Worm (Caenorhabditis elegans): ENCODE results near the gene scl-8.

Gene scl-8

DNA sequence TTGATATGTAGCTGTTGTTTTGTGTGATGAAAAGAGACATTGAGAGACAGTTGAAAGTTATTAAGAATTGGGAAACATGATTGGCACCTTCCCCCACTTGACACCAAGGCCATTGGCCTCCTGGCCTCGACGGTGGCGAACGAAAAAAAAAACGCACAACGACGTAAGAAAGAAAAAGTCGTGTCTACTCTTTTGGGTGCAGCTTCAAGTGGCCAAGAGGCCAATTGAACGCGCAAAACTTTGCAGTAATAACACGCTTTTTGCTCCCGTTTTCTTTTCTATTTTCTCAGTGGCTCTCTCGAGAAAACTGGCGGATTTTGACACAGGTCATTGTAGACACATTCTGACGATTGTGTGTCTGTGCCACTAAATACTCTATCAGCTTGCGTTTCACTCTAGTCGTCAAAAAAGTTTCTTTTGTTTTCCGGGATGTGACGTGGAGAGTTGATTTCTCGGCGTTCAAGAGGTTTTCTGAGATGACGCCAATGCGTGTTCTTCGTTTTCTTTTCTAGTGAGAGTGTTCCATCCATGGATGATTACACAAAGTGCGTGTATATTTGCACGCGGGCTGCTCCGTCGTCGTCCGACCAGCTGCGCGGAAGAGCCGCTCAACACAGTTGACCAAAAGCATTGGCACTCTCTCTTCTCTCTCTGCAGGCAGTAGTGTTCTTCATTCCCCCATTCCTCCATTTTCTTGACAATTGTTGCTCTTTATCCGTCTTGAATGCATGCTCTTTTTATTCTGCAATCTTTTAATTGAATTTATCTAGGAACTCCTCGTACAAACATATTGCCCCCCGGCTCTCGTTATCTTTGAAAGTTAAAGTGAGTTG, 40.9 kb upstream of the scl-8 start:
- peak; percentile 15 for TF ChIP-seq pha-4 (tag; optimal IDR thresholded peaks at IDR 0.05)
- TF ChIP-seq nhr-25 (tag; optimal IDR thresholded peaks at IDR 0.05): peak; percentile 54
- TF ChIP-seq ztf-4 (tag; optimal IDR thresholded peaks at IDR 0.05): no peak
- no peak for TF ChIP-seq skn-1 (tag; optimal IDR thresholded peaks at IDR 0.05)
- TF ChIP-seq elt-2 (tag; optimal IDR thresholded peaks at IDR 0.05): no peak
- TF ChIP-seq sea-2 (GFP tag; optimal IDR thresholded peaks at IDR 0.05): no peak
- peak; percentile 18 for TF ChIP-seq nfya-1 (tag; optimal IDR thresholded peaks at IDR 0.05; ENCODE audit: insufficient read depth)
- no peak for TF ChIP-seq mdl-1 (tag; optimal IDR thresholded peaks at IDR 0.05)
- no peak for TF ChIP-seq unc-62 (GFP tag; optimal IDR thresholded peaks at IDR 0.05)

DNA sequence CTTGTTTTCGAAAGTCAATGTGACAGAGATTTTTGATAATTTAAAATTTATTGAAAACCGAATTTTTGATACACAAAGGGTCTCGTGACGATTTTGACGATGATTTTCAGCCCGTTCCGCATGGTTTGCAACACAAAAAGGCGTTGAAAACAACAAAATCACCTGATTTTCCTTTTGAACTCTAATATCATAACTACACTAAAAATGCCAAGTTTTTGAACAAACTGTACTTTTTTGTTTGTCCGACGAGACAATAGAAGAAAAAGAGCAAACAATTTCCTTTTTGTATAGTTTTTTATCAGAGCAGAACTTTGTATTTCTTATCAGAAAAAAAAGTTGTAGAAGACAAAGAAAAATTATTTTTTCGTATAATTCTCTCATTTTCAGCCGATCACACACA, 39.4 kb upstream of the scl-8 start:
- TF ChIP-seq hmg-11 (tag; optimal IDR thresholded peaks at IDR 0.05) (no peak), elt-2 (tag; optimal IDR thresholded peaks at IDR 0.05) (peak; percentile 59), ceh-28 (tag; optimal IDR thresholded peaks at IDR 0.05) (no peak), pha-4 (tag; optimal IDR thresholded peaks at IDR 0.05) (peak; percentile 64), nhr-28 (tag; optimal IDR thresholded peaks at IDR 0.05) (no peak), nhr-237 (tag; optimal IDR thresholded peaks at IDR 0.05) (no peak), pqm-1 (tag; optimal IDR thresholded peaks at IDR 0.05) (peak; percentile 43), lin-39 (tag; optimal IDR thresholded peaks at IDR 0.05) (no peak), mml-1 (tag; optimal IDR thresholded peaks at IDR 0.05) (no peak), ceh-16 (tag; optimal IDR thresholded peaks at IDR 0.05) (no peak), lsy-12 (tag; optimal IDR thresholded peaks at IDR 0.05) (no peak), mdl-1 (tag; optimal IDR thresholded peaks at IDR 0.05) (no peak)

DNA sequence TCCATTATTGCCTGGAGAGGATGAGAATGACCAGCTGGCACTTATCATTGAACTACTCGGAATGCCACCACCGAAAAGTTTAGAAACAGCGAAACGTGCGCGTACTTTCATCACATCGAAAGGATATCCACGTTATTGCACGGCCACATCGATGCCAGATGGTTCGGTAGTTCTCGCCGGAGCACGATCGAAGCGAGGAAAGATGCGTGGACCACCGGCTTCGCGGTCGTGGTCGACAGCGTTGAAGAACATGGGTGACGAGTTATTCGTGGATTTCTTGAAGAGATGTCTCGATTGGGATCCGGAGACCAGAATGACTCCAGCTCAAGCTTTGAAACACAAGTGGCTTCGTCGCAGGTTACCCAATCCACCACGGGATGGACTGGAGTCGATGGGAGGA, 38.0 kb upstream of the scl-8 start:
- TF ChIP-seq egl-27 (tag; optimal IDR thresholded peaks at IDR 0.05): no peak
- TF ChIP-seq ztf-4 (tag; optimal IDR thresholded peaks at IDR 0.05): no peak
- no peak for TF ChIP-seq hmg-11 (tag; optimal IDR thresholded peaks at IDR 0.05)
- TF ChIP-seq ztf-11 (tag; optimal IDR thresholded peaks at IDR 0.05): no peak
- no peak for TF ChIP-seq skn-1 (tag; optimal IDR thresholded peaks at IDR 0.05)
- TF ChIP-seq fkh-10 (GFP tag; optimal IDR thresholded peaks at IDR 0.05): no peak
- no peak for TF ChIP-seq nhr-43 (tag; optimal IDR thresholded peaks at IDR 0.05; ENCODE audit: poor library complexity, severe bottlenecking)
- no peak for TF ChIP-seq elt-1 (tag; optimal IDR thresholded peaks at IDR 0.05)
- TF ChIP-seq snpc-4 (tag; optimal IDR thresholded peaks at IDR 0.05): no peak
- no peak for TF ChIP-seq nhr-28 (tag; optimal IDR thresholded peaks at IDR 0.05)
- no peak for TF ChIP-seq ama-1 (optimal IDR thresholded peaks at IDR 0.05)

DNA sequence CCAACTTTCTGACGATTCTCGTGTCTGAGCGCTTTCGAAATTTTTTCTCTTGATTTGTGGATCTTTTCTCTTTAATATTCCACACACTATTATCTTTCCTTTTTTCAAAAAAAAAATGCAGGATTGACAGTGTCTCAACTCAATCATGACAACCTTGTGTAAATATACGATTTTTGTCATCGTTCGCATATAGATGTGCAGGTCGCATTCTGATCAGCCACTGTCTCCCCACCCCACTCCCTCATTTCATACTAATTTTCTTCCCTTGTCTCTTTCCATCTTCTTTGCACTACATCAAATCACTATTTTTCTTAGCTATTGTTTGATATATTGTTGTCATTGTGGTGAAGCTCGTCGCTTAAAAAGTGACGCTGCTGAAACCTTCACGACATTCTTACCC, 36.2 kb upstream of the scl-8 start:
- TF ChIP-seq ama-1 (optimal IDR thresholded peaks at IDR 0.05) (peak; percentile 25), skn-1 (tag; optimal IDR thresholded peaks at IDR 0.05) (no peak)

- TF ChIP-seq nhr-11 (tag; optimal IDR thresholded peaks at IDR 0.05): no peak
- TF ChIP-seq fos-1 (tag; optimal IDR thresholded peaks at IDR 0.05): no peak
- TF ChIP-seq ceh-9 (tag; optimal IDR thresholded peaks at IDR 0.05): no peak
- TF ChIP-seq unc-39 (tag; optimal IDR thresholded peaks at IDR 0.05): no peak
- no peak for TF ChIP-seq nhr-67 (tag; optimal IDR thresholded peaks at IDR 0.05)
- TF ChIP-seq ztf-11 (tag; optimal IDR thresholded peaks at IDR 0.05): no peak
- TF ChIP-seq sea-2 (GFP tag; optimal IDR thresholded peaks at IDR 0.05): no peak
- no peak for TF ChIP-seq R02D3.7 (tag; optimal IDR thresholded peaks at IDR 0.05)
- TF ChIP-seq unc-62 (GFP tag; optimal IDR thresholded peaks at IDR 0.05): no peak
- no peak for TF ChIP-seq ceh-82 (tag; optimal IDR thresholded peaks at IDR 0.05)
- no peak for TF ChIP-seq nhr-25 (tag; optimal IDR thresholded peaks at IDR 0.05)
Observed at ce11 chrIV:13036835-13037234, 34.7 kb upstream of the scl-8 start.

DNA sequence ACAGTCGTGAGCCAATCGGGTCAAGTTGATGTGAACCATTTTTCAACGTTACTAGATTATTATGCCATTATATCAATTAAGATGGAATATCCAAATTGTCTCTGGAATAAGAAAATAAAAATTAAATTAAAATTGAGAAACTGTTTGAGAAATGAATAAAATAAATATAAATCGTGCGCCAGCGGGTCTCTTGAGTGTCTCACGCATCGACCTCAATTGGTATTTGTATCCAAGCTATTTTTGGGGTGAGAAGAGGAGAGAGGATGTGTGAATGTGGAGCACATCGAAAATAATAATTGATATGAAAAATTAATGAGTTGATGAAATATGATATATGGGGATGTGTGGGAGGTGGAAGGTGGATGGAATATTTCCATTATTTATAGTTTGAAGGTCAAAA, 32.7 kb upstream of the scl-8 start, which contains the start of gene F49E11.2:
Gene F49E11.2 (minus strand): TSS at position 101 of the 400 bp plus-strand sequence.
- TF ChIP-seq lin-15B (tag; optimal IDR thresholded peaks at IDR 0.05) (no peak), sea-2 (GFP tag; optimal IDR thresholded peaks at IDR 0.05) (no peak), unc-62 (GFP tag; optimal IDR thresholded peaks at IDR 0.05) (no peak), nhr-23 (tag; optimal IDR thresholded peaks at IDR 0.05) (no peak), skn-1 (tag; optimal IDR thresholded peaks at IDR 0.05) (no peak), nhr-11 (tag; optimal IDR thresholded peaks at IDR 0.05) (no peak), lin-39 (tag; optimal IDR thresholded peaks at IDR 0.05) (no peak), mml-1 (tag; optimal IDR thresholded peaks at IDR 0.05) (no peak)

Data from whole organism, L3 larva.